Fruit fly (Drosophila melanogaster): Measurements from ENCODE around the gene CG3345.

CG3345 gene

DNA sequence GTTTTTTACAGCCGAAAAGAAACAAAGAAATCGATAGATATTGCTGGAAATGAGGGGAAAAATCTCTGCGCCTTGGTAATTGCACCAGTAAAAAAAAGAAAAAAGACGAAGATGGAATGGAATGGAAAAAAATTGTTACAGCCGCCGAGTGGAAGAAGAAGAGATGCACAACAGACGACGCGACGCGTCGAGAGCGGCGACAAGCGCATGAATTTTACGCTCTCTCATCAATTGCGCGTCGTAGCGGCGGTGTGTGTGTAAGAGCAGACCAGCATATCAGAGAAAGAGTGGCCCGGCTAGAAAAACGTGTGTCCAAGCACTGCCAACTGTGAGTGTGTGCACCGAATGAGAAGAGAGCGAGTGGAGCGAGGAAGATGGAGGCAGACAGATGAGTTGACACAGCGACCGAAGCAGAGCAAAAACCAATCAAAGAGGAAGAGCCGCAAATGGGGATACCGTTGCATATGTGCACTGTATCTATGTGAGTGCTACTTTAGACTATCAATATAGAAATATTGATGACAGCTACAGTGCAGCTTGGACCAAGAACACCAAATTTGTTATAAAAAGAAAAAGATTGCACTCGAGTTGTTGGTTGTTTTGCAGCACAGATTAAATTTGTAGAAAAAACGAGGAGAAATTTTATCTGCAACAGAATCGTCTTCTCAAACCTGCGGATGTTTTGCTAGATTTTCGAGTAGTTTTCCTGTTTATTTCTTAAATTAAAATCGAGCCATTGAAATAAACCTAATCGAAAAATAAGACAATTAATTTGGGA lies 19.7 kb upstream of the CG3345 start (continued):
- no peak for TF ChIP-seq Sp1 (GFP tag; optimal IDR thresholded peaks at IDR 0.05)
- peak; percentile 52 for TF ChIP-seq br (GFP tag; optimal IDR thresholded peaks at IDR 0.05)
- peak; percentile 90 for TF ChIP-seq Dif (GFP tag; optimal IDR thresholded peaks at IDR 0.05; ENCODE audit: partially characterized antibody)
- TF ChIP-seq sv (GFP tag; optimal IDR thresholded peaks at IDR 0.05), result no peak
- no peak for TF ChIP-seq Mio (GFP tag; optimal IDR thresholded peaks at IDR 0.05)
- TF ChIP-seq HLH106 (tag; optimal IDR thresholded peaks at IDR 0.05), result no peak
- no peak for TF ChIP-seq CG9705 (GFP tag; optimal IDR thresholded peaks at IDR 0.05)

DNA sequence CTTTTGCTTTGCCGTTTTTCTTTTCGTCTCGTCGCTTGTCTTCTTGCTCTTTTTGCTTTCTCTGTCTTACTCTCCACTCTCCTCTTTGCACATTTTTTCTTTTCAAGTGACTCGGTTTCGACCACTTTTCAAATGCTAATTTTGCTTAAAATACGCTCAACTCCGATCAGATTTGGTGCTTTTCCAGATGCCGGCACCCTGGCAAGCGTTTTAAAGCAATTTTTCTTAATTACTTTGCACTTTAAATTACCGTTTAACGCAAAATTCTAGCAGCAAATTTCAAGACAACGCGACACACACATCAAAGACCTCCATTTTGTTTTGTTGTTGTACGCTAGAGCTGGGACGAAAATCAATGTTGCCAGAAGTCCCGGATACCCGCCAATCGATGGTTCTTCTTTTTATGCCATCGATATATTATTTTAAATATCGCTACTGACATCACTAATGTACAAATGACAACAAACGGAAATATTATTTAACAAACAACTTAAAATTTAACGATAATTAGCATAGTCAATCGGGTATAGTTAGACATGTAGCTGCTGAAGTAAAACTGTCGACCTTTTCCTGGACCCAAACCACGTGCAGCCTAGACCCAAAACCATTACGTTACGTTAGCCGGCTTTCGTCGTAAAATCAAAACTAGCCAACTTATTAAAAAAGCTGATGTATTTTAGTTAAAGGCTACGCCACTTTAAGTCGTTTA lies 18.2 kb upstream of the CG3345 start, which contains the start of gene kis:
Gene kis (minus strand): TSS at position 317 of the 709 bp plus-strand sequence.
- TF ChIP-seq rgr (GFP tag; optimal IDR thresholded peaks at IDR 0.05) (peak; percentile 21), Hnf4 (GFP tag; optimal IDR thresholded peaks at IDR 0.05) (no peak), h (GFP tag; optimal IDR thresholded peaks at IDR 0.05) (peak; percentile 69), dmrt93B (GFP tag; optimal IDR thresholded peaks at IDR 0.05) (no peak), N (GFP tag; optimal IDR thresholded peaks at IDR 0.05) (no peak), Myc (optimal IDR thresholded peaks at IDR 0.05) (peak; percentile 13), HLH106 (tag; optimal IDR thresholded peaks at IDR 0.05) (peak; percentile 34), GATAd (GFP tag; optimal IDR thresholded peaks at IDR 0.05) (no peak), OdsH (GFP tag; optimal IDR thresholded peaks at IDR 0.05) (peak; percentile 5), Hr83 (GFP tag; optimal IDR thresholded peaks at IDR 0.05; ENCODE audit: poor library complexity, severe bottlenecking) (peak; percentile 33), fru (GFP tag; optimal IDR thresholded peaks at IDR 0.05) (no peak), jim (GFP tag; optimal IDR thresholded peaks at IDR 0.05) (no peak), pan (optimal IDR thresholded peaks at IDR 0.05) (no peak), Dfd (GFP tag; optimal IDR thresholded peaks at IDR 0.05) (no peak), tai (GFP tag; optimal IDR thresholded peaks at IDR 0.05) (no peak), Hr78 (GFP tag; optimal IDR thresholded peaks at IDR 0.05) (no peak), usp (GFP tag; optimal IDR thresholded peaks at IDR 0.05) (no peak), CG9705 (GFP tag; optimal IDR thresholded peaks at IDR 0.05) (peak; percentile 20), sage (GFP tag; optimal IDR thresholded peaks at IDR 0.05) (no peak), Abd-B (GFP tag; optimal IDR thresholded peaks at IDR 0.05) (no peak), psq (GFP tag; optimal IDR thresholded peaks at IDR 0.05) (peak; percentile 95), Sp1 (GFP tag; optimal IDR thresholded peaks at IDR 0.05) (peak; percentile 55), ey (GFP tag; optimal IDR thresholded peaks at IDR 0.05) (no peak), br (GFP tag; optimal IDR thresholded peaks at IDR 0.05) (peak; percentile 41), CG32264 (GFP tag; optimal IDR thresholded peaks at IDR 0.05) (no peak), Mio (GFP tag; optimal IDR thresholded peaks at IDR 0.05) (no peak), Jra (GFP tag; optimal IDR thresholded peaks at IDR 0.05) (peak; percentile 64), Vsx2 (GFP tag; optimal IDR thresholded peaks at IDR 0.05; ENCODE audit: partially characterized antibody) (no peak), lola (GFP tag; optimal IDR thresholded peaks at IDR 0.05) (no peak), brk (GFP tag; optimal IDR thresholded peaks at IDR 0.05) (no peak), sv (GFP tag; optimal IDR thresholded peaks at IDR 0.05) (no peak), CrebA (GFP tag; optimal IDR thresholded peaks at IDR 0.05; ENCODE audit: borderline replicate concordance) (no peak), dl (GFP tag; optimal IDR thresholded peaks at IDR 0.05; ENCODE audit: insufficient read depth in 1 of 2, partially characterized antibody in 2 of 2) (no peak), Dif (GFP tag; optimal IDR thresholded peaks at IDR 0.05; ENCODE audit: partially characterized antibody) (no peak), foxo (GFP tag; optimal IDR thresholded peaks at IDR 0.05) (peak in 1 of 2 experiments; percentile 48), dsf (GFP tag; optimal IDR thresholded peaks at IDR 0.05; ENCODE audit: borderline replicate concordance) (no peak), woc (GFP tag; optimal IDR thresholded peaks at IDR 0.05) (peak; percentile 11), Rel (GFP tag; optimal IDR thresholded peaks at IDR 0.05) (no peak), Rel (tag; optimal IDR thresholded peaks at IDR 0.05) (peak; percentile 31)

Data from whole organism, wandering third instar larva.